Fruit fly (Drosophila melanogaster) whole organism, embryonic: Measurements from ENCODE around the gene AstC-R2.

Experiments
- Asciz ChIP-seq: fragments of 200-800 bp; sonication (Bioruptor generic); optimal IDR thresholded peaks from 2 replicates; lab custom pipeline; 2017; ENCODE audit warnings: missing biosample characterization, mild to moderate bottlenecking, missing genetic modification characterization, missing genetic modification reagents
- CG10147 ChIP-seq: fragments of 200-800 bp; sonication (Bioruptor generic); optimal IDR thresholded peaks from 2 replicates; lab custom pipeline; 2019; ENCODE audit warnings: missing biosample characterization, mild to moderate bottlenecking, missing genetic modification characterization, moderate library complexity
- CG11456 ChIP-seq: fragments of 200-800 bp; sonication (Bioruptor generic); IDR thresholded peaks from 3 replicates; pipeline ENCODE4 v1.3.6; 2022; ENCODE audit warnings: missing biosample characterization, missing genetic modification characterization
- CG11504 ChIP-seq: fragments of 200-800 bp; sonication (Bioruptor generic); optimal IDR thresholded peaks from 3 replicates; lab custom pipeline; 2019; ENCODE audit warnings: missing biosample characterization, mild to moderate bottlenecking, missing genetic modification characterization, moderate library complexity
- CG11695 ChIP-seq: fragments of 200-800 bp; sonication (Bioruptor generic); IDR thresholded peaks from 3 replicates; pipeline ENCODE4 v1.3.6; 2022; ENCODE audit warnings: missing biosample characterization, missing genetic modification characterization
- CG1233 ChIP-seq: fragments of 200-800 bp; sonication (Bioruptor generic); optimal IDR thresholded peaks from 4 replicates; lab custom pipeline; 2018; ENCODE audit warnings: missing biosample characterization, mild to moderate bottlenecking, missing genetic modification characterization
- CG12942 ChIP-seq: fragments of 200-800 bp; sonication (Bioruptor generic); optimal IDR thresholded peaks from 3 replicates; lab custom pipeline; 2016; ENCODE audit warnings: missing biosample characterization, missing genetic modification characterization
- CG13123 ChIP-seq: fragments of 200-800 bp; sonication (Bioruptor generic); optimal IDR thresholded peaks from 2 replicates; lab custom pipeline; 2016; ENCODE audit warnings: missing biosample characterization, missing genetic modification characterization
- CG14667 ChIP-seq: fragments of 200-800 bp; sonication (Bioruptor generic); IDR thresholded peaks from 2 replicates; pipeline ENCODE4 v1.3.6; 2022; ENCODE audit warnings: missing biosample characterization, missing genetic modification characterization
- CG14710 ChIP-seq: fragments of 200-800 bp; sonication (Bioruptor generic); optimal IDR thresholded peaks from 3 replicates; lab custom pipeline; 2019; ENCODE audit warnings: missing biosample characterization, mild to moderate bottlenecking, missing genetic modification characterization, moderate library complexity
- CG15073 ChIP-seq: fragments of 200-800 bp; sonication (Bioruptor generic); optimal IDR thresholded peaks from 2 replicates; lab custom pipeline; 2016; ENCODE audit warnings: missing biosample characterization, missing genetic modification characterization
- CG1603 ChIP-seq: fragments of 200-800 bp; sonication (Bioruptor generic); optimal IDR thresholded peaks from 2 replicates; lab custom pipeline; 2019; ENCODE audit warnings: missing biosample characterization, mild to moderate bottlenecking, missing genetic modification characterization, moderate library complexity
- CG1647 ChIP-seq: fragments of 200-800 bp; sonication (Bioruptor generic); optimal IDR thresholded peaks from 3 replicates; lab custom pipeline; 2016; ENCODE audit warnings: missing biosample characterization, missing genetic modification characterization
- CG30403 ChIP-seq: fragments of 200-800 bp; sonication (Bioruptor generic); optimal IDR thresholded peaks from 3 replicates; lab custom pipeline; 2016; ENCODE audit warnings: missing biosample characterization, missing genetic modification characterization
- CG31224 ChIP-seq: fragments of 200-800 bp; sonication (Bioruptor generic); IDR thresholded peaks from 2 replicates; pipeline ENCODE4 v1.3.6; 2022; ENCODE audit warnings: missing biosample characterization, missing genetic modification characterization
- CG31388 ChIP-seq: fragments of 200-800 bp; sonication (Bioruptor generic); optimal IDR thresholded peaks from 2 replicates; lab custom pipeline; 2016; ENCODE audit warnings: missing biosample characterization, missing genetic modification characterization
- CG32772 ChIP-seq: fragments of 200-800 bp; sonication (Bioruptor generic); IDR thresholded peaks from 2 replicates; pipeline ENCODE4 v1.3.6; 2022; ENCODE audit warnings: missing biosample characterization, missing genetic modification characterization
- CG34224 ChIP-seq: fragments of 200-800 bp; sonication (Bioruptor generic); IDR thresholded peaks from 3 replicates; pipeline ENCODE4 v1.3.6; 2022; ENCODE audit warnings: missing biosample characterization, missing genetic modification characterization; ENCODE audit not compliant: partially characterized antibody
- CG3838 ChIP-seq: fragments of 200-800 bp; sonication (Bioruptor generic); optimal IDR thresholded peaks from 3 replicates; lab custom pipeline; 2016; ENCODE audit warnings: missing biosample characterization, missing genetic modification characterization
- CG3995 ChIP-seq: fragments of 200-800 bp; sonication (Bioruptor generic); optimal IDR thresholded peaks from 3 replicates; lab custom pipeline; 2016; ENCODE audit warnings: missing biosample characterization, missing genetic modification characterization
- CG4820 ChIP-seq: fragments of 200-800 bp; sonication (Bioruptor generic); optimal IDR thresholded peaks from 3 replicates; lab custom pipeline; 2016; ENCODE audit warnings: missing biosample characterization, missing genetic modification characterization
- CG4854 ChIP-seq: fragments of 200-800 bp; sonication (Bioruptor generic); optimal IDR thresholded peaks from 2 replicates; lab custom pipeline; 2016; ENCODE audit warnings: missing biosample characterization, missing genetic modification characterization, inconsistent platforms
- CG5245 ChIP-seq: fragments of 200-800 bp; sonication (Bioruptor generic); optimal IDR thresholded peaks from 3 replicates; lab custom pipeline; 2016; ENCODE audit warnings: missing biosample characterization, missing genetic modification characterization
- CG7963 ChIP-seq: fragments of 200-800 bp; sonication (Bioruptor generic); IDR thresholded peaks from 3 replicates; pipeline ENCODE4 v1.3.6; 2022; ENCODE audit warnings: missing biosample characterization, missing genetic modification characterization; ENCODE audit not compliant: partially characterized antibody
- Dad ChIP-seq: fragments of 200-800 bp; sonication (Bioruptor generic); optimal IDR thresholded peaks from 3 replicates; lab custom pipeline; 2016; ENCODE audit warnings: missing biosample characterization, missing genetic modification characterization
- Fer2 ChIP-seq: fragments of 200-800 bp; sonication (Bioruptor generic); optimal IDR thresholded peaks from 2 replicates; lab custom pipeline; 2018; ENCODE audit warnings: missing biosample characterization, mild to moderate bottlenecking, missing genetic modification characterization, moderate library complexity
- Hr3 ChIP-seq: fragments of 200-800 bp; sonication (Bioruptor generic); optimal IDR thresholded peaks from 3 replicates; lab custom pipeline; 2016; ENCODE audit warnings: missing biosample characterization, missing genetic modification characterization
- Hr51 ChIP-seq, 2 experiments: fragments of 200-800 bp; sonication (Bioruptor generic); optimal IDR thresholded peaks; 2 replicates in 1 of 2; 3 replicates in 1 of 2; lab custom pipeline; 2016 to 2018; ENCODE audit warnings: missing biosample characterization in 2 of 2, missing genetic modification characterization in 2 of 2, mild to moderate bottlenecking in 1 of 2, moderate library complexity in 1 of 2
- Jarid2 ChIP-seq: fragments of 200-800 bp; sonication (Bioruptor generic); optimal IDR thresholded peaks from 3 replicates; lab custom pipeline; 2017; ENCODE audit warnings: mild to moderate bottlenecking, missing biosample characterization, missing genetic modification reagents, missing genetic modification characterization
- Lim3 ChIP-seq: fragments of 200-800 bp; sonication (Bioruptor generic); IDR thresholded peaks from 2 replicates; pipeline ENCODE4 v1.3.6; 2022; ENCODE audit warnings: missing biosample characterization, missing genetic modification characterization
- MTF-1 ChIP-seq: fragments of 200-800 bp; sonication (Bioruptor generic); optimal IDR thresholded peaks from 2 replicates; lab custom pipeline; 2018; ENCODE audit warnings: missing biosample characterization, mild to moderate bottlenecking, missing genetic modification characterization, borderline replicate concordance
- Opbp ChIP-seq: fragments of 200-800 bp; sonication (Bioruptor generic); IDR thresholded peaks from 3 replicates; pipeline ENCODE4 v1.3.6; 2022; ENCODE audit warnings: missing biosample characterization, missing genetic modification characterization; ENCODE audit not compliant: partially characterized antibody
- Sox100B ChIP-seq: fragments of 200-800 bp; sonication (Bioruptor generic); optimal IDR thresholded peaks from 3 replicates; lab custom pipeline; 2018; ENCODE audit warnings: missing biosample characterization, mild to moderate bottlenecking, missing genetic modification characterization
- Sry-δ ChIP-seq: fragments of 200-800 bp; sonication (Bioruptor generic); optimal IDR thresholded peaks from 2 replicates; lab custom pipeline; 2016; ENCODE audit warnings: missing biosample characterization, missing genetic modification characterization
- Taf1 ChIP-seq: fragments of 200-800 bp; sonication (Bioruptor generic); IDR thresholded peaks from 2 replicates; pipeline ENCODE4 v1.3.6; 2022; ENCODE audit warnings: missing biosample characterization, missing genetic modification characterization
- Xbp1 ChIP-seq: fragments of 200-800 bp; sonication (Bioruptor generic); optimal IDR thresholded peaks from 3 replicates; lab custom pipeline; 2016; ENCODE audit warnings: missing biosample characterization, mild to moderate bottlenecking, missing genetic modification characterization
- ato ChIP-seq: fragments of 200-800 bp; sonication (Bioruptor generic); IDR thresholded peaks from 2 replicates; pipeline ENCODE4 v1.3.6; 2022; ENCODE audit warnings: missing biosample characterization, missing genetic modification characterization; ENCODE audit not compliant: partially characterized antibody
- bcd ChIP-seq: fragments of 200-800 bp; sonication (Bioruptor generic); optimal IDR thresholded peaks from 2 replicates; lab custom pipeline; 2017; ENCODE audit warnings: missing biosample characterization, mild to moderate bottlenecking, missing genetic modification characterization
- br ChIP-seq: fragments of >200 bp; optimal IDR thresholded peaks from 2 replicates; lab custom pipeline; 2017
- danr ChIP-seq: fragments of 200-800 bp; sonication (Bioruptor generic); IDR thresholded peaks from 2 replicates; pipeline ENCODE4 v1.3.6; 2022; ENCODE audit warnings: missing biosample characterization, missing genetic modification characterization
- disco-r ChIP-seq: fragments of 200-800 bp; sonication (Bioruptor generic); optimal IDR thresholded peaks from 2 replicates; lab custom pipeline; 2016; ENCODE audit warnings: missing biosample characterization, missing genetic modification characterization
- dmrt11E ChIP-seq: fragments of 200-800 bp; sonication (Bioruptor generic); optimal IDR thresholded peaks from 3 replicates; lab custom pipeline; 2018; ENCODE audit warnings: missing biosample characterization, mild to moderate bottlenecking, missing genetic modification characterization, moderate library complexity
- fd102C ChIP-seq: fragments of 200-800 bp; sonication (Bioruptor generic); optimal IDR thresholded peaks from 2 replicates; lab custom pipeline; 2018; ENCODE audit warnings: missing biosample characterization, mild to moderate bottlenecking, missing genetic modification characterization, moderate library complexity
- fu2 ChIP-seq: fragments of 200-800 bp; sonication (Bioruptor generic); optimal IDR thresholded peaks from 2 replicates; lab custom pipeline; 2016; ENCODE audit warnings: missing biosample characterization, missing genetic modification characterization
- gcm2 ChIP-seq: fragments of 200-800 bp; sonication (Bioruptor generic); optimal IDR thresholded peaks from 2 replicates; lab custom pipeline; 2016; ENCODE audit warnings: missing biosample characterization, missing genetic modification characterization
- oc ChIP-seq: fragments of 200-800 bp; sonication (Bioruptor generic); optimal IDR thresholded peaks from 2 replicates; lab custom pipeline; 2018; ENCODE audit warnings: missing biosample characterization, mild to moderate bottlenecking, missing genetic modification characterization, moderate library complexity
- org-1 ChIP-seq: fragments of 200-800 bp; sonication (Bioruptor generic); optimal IDR thresholded peaks from 2 replicates; lab custom pipeline; 2017; ENCODE audit warnings: missing biosample characterization, missing genetic modification characterization
- scrt ChIP-seq: fragments of 200-800 bp; sonication (Bioruptor generic); optimal IDR thresholded peaks from 2 replicates; lab custom pipeline; 2018; ENCODE audit warnings: missing biosample characterization, mild to moderate bottlenecking, missing genetic modification characterization, moderate library complexity
- stc ChIP-seq: fragments of 200-800 bp; sonication (Bioruptor generic); IDR thresholded peaks from 2 replicates; pipeline ENCODE4 v1.3.6; 2022; ENCODE audit warnings: missing biosample characterization, missing genetic modification characterization
- wek ChIP-seq: fragments of 200-800 bp; sonication (Bioruptor generic); optimal IDR thresholded peaks from 3 replicates; lab custom pipeline; 2018; ENCODE audit warnings: missing biosample characterization, mild to moderate bottlenecking, missing genetic modification characterization, moderate library complexity

Gene AstC-R2

dm6 chr3L:18460987-18461403 lies 41.4 kb downstream of the AstC-R2 start, which contains the start of gene CG32196 (continued):
- TF ChIP-seq Hr51 (GFP tag; optimal IDR thresholded peaks at IDR 0.05; lab: Kevin White, UChicago) (peak in 1 of 2 experiments; percentile 94), Fer2 (tag; lab: Kevin White, UChicago) (peak; percentile 79), bcd (GFP tag; lab: Kevin White, UChicago) (peak; percentile 85), scrt (GFP tag; lab: Kevin White, UChicago) (peak; percentile 63), CG5245 (GFP tag; lab: Kevin White, UChicago) (peak; percentile 19), CG11695 (peak; percentile 86), CG3995 (GFP tag; lab: Kevin White, UChicago) (peak; percentile 1), CG7963 (GFP tag; lab: Robert Waterston, UW) (no peak), wek (GFP tag; lab: Kevin White, UChicago) (peak; percentile 51), MTF-1 (GFP tag; lab: Kevin White, UChicago) (no peak), br (no peak), CG15073 (GFP tag; lab: Kevin White, UChicago) (no peak), CG4854 (no peak), Sry-δ (GFP tag; lab: Kevin White, UChicago) (peak; percentile 10), CG30403 (GFP tag; lab: Kevin White, UChicago) (peak; percentile 87), stc (peak; percentile 79), CG4820 (GFP tag; lab: Kevin White, UChicago) (peak; percentile 45), ato (GFP tag; lab: Robert Waterston, UW) (no peak), Opbp (GFP tag; lab: Robert Waterston, UW) (no peak), CG1233 (GFP tag; lab: Kevin White, UChicago) (peak; percentile 82), CG34224 (GFP tag; lab: Robert Waterston, UW) (0 out of 3 replicates have a peak, but pooled peaks have one; percentile 11), CG3838 (GFP tag; lab: Kevin White, UChicago) (no peak), CG11504 (peak; percentile 92), fu2 (GFP tag; lab: Kevin White, UChicago) (peak; percentile 23), CG13123 (GFP tag; lab: Kevin White, UChicago) (peak; percentile 60), gcm2 (GFP tag; lab: Kevin White, UChicago) (no peak), Asciz (GFP tag; lab: Kevin White, UChicago) (peak; percentile 82), CG31388 (peak; percentile 12), disco-r (GFP tag; lab: Kevin White, UChicago) (no peak), CG1647 (GFP tag; lab: Kevin White, UChicago) (no peak), danr (GFP tag; lab: Robert Waterston, UW) (peak; percentile 46), Dad (no peak), CG1603 (tag; lab: Kevin White, UChicago) (peak; percentile 41), CG10147 (GFP tag; lab: Kevin White, UChicago) (peak; percentile 86), Hr3 (GFP tag; lab: Kevin White, UChicago) (peak; percentile 82), fd102C (no peak), Jarid2 (GFP tag; lab: Kevin White, UChicago) (peak; percentile 65), CG31224 (peak; percentile 71), CG32772 (peak; percentile 74), CG14710 (tag; lab: Kevin White, UChicago) (peak; percentile 88), Taf1 (GFP tag; lab: Robert Waterston, UW) (peak; percentile 59), oc (tag; lab: Kevin White, UChicago) (peak; percentile 86), org-1 (GFP tag; lab: Kevin White, UChicago) (peak; percentile 68), CG14667 (GFP tag; lab: Robert Waterston, UW) (peak; percentile 69; the same call in 1 of the 2 replicates), Sox100B (peak; percentile 90), Xbp1 (GFP tag; lab: Kevin White, UChicago) (peak; percentile 81), CG12942 (GFP tag; lab: Kevin White, UChicago) (peak; percentile 61), Lim3 (GFP tag; lab: Robert Waterston, UW) (0 out of 2 replicates have a peak, but pooled peaks have one; percentile 12), CG11456 (peak; percentile 79; the same call in 1 of the 3 replicates), dmrt11E (tag; lab: Kevin White, UChicago) (peak; percentile 84)
